Fruit fly (Drosophila melanogaster) whole organism, embryonic: ENCODE measurements around the gene CG33181.
A peak's percentile ranks its signal among the peaks of the same experiment; 100 is the strongest.

Source experiments
- Ada2b ChIP-seq: fragments of 200-800 bp; sonication (Bioruptor generic); IDR thresholded peaks from 2 replicates; pipeline ENCODE4 v1.3.6; 2022; ENCODE audit warnings: missing biosample characterization, missing genetic modification characterization
- Aef1 ChIP-seq: fragments of 200-800 bp; sonication (Bioruptor generic); IDR thresholded peaks from 3 replicates; pipeline ENCODE4 v1.3.6; 2022; ENCODE audit warnings: missing biosample characterization, missing genetic modification characterization
- Antp ChIP-seq: fragments of 200-800 bp; sonication (Bioruptor generic); optimal IDR thresholded peaks from 3 replicates; lab custom pipeline; 2016; ENCODE audit warnings: missing biosample characterization, missing genetic modification characterization
- Atf-2 ChIP-seq: fragments of 200-800 bp; sonication (Bioruptor generic); optimal IDR thresholded peaks from 2 replicates; lab custom pipeline; 2016; ENCODE audit warnings: missing biosample characterization, missing genetic modification characterization
- Bteb2 ChIP-seq: fragments of 200-800 bp; sonication (Bioruptor generic); optimal IDR thresholded peaks from 2 replicates; lab custom pipeline; 2016; ENCODE audit warnings: missing biosample characterization, missing genetic modification characterization
- CG10267 ChIP-seq: fragments of 200-800 bp; sonication (Bioruptor generic); optimal IDR thresholded peaks from 2 replicates; lab custom pipeline; 2018; ENCODE audit warnings: missing biosample characterization, mild to moderate bottlenecking, missing genetic modification characterization, moderate library complexity
- CG11560 ChIP-seq: fragments of 200-800 bp; sonication (Bioruptor generic); IDR thresholded peaks from 3 replicates; pipeline ENCODE4 v1.3.6; 2022; ENCODE audit warnings: missing biosample characterization, missing genetic modification characterization
- CG11695 ChIP-seq: fragments of 200-800 bp; sonication (Bioruptor generic); IDR thresholded peaks from 3 replicates; pipeline ENCODE4 v1.3.6; 2022; ENCODE audit warnings: missing biosample characterization, missing genetic modification characterization
- CG12155 ChIP-seq: fragments of 200-800 bp; sonication (Bioruptor generic); optimal IDR thresholded peaks from 3 replicates; lab custom pipeline; 2016; ENCODE audit warnings: missing biosample characterization, missing genetic modification characterization
- CG1792 ChIP-seq: fragments of 200-800 bp; sonication (Bioruptor generic); optimal IDR thresholded peaks from 2 replicates; lab custom pipeline; 2016; ENCODE audit warnings: missing biosample characterization, missing genetic modification characterization
- CG2712 ChIP-seq: fragments of 200-800 bp; optimal IDR thresholded peaks from 3 replicates; lab custom pipeline; 2019; ENCODE audit warnings: missing biosample characterization, mild to moderate bottlenecking, missing genetic modification characterization, moderate library complexity
- CG31365 ChIP-seq: fragments of 200-800 bp; sonication (Bioruptor generic); optimal IDR thresholded peaks from 2 replicates; lab custom pipeline; 2018; ENCODE audit warnings: missing biosample characterization, mild to moderate bottlenecking, missing genetic modification characterization
- CG33557 ChIP-seq: fragments of 200-800 bp; sonication (Bioruptor generic); optimal IDR thresholded peaks from 2 replicates; lab custom pipeline; 2019; ENCODE audit warnings: missing biosample characterization, mild to moderate bottlenecking, missing genetic modification characterization, moderate library complexity
- CG42726 ChIP-seq: fragments of 200-800 bp; sonication (Bioruptor generic); IDR thresholded peaks from 2 replicates; pipeline ENCODE4 v1.3.6; 2022; ENCODE audit warnings: missing biosample characterization, missing genetic modification characterization; ENCODE audit not compliant: partially characterized antibody
- CG4360 ChIP-seq: fragments of 200-800 bp; sonication (Bioruptor generic); IDR thresholded peaks from 2 replicates; pipeline ENCODE4 v1.3.6; 2022; ENCODE audit warnings: missing biosample characterization, missing genetic modification characterization
- CG43689 ChIP-seq: fragments of 200-800 bp; sonication (Bioruptor generic); IDR thresholded peaks from 2 replicates; pipeline ENCODE4 v1.3.6; 2022; ENCODE audit warnings: missing biosample characterization, missing genetic modification characterization
- CG6175 ChIP-seq: fragments of 200-800 bp; sonication (Bioruptor generic); IDR thresholded peaks from 3 replicates; pipeline ENCODE4 v1.3.6; 2022; ENCODE audit warnings: missing biosample characterization, missing genetic modification characterization
- CG7786 ChIP-seq: fragments of 200-800 bp; sonication (Bioruptor generic); optimal IDR thresholded peaks from 2 replicates; lab custom pipeline; 2016; ENCODE audit warnings: missing biosample characterization, missing genetic modification characterization
- CG8478 ChIP-seq: fragments of >200 bp; optimal IDR thresholded peaks from 2 replicates; lab custom pipeline; 2018
- CG9817 ChIP-seq: fragments of 200-800 bp; sonication (Bioruptor generic); optimal IDR thresholded peaks from 2 replicates; lab custom pipeline; 2018; ENCODE audit warnings: missing biosample characterization, mild to moderate bottlenecking, missing genetic modification characterization, moderate library complexity
- D ChIP-seq, 2 experiments: fragments of 200-800 bp in 1 of 2; fragments of >200 bp in 1 of 2; sonication (Bioruptor generic) in 1 of 2; optimal IDR thresholded peaks; 2 replicates in 1 of 2; 3 replicates in 1 of 2; lab custom pipeline; 2017; ENCODE audit warnings: mild to moderate bottlenecking in 1 of 2, missing biosample characterization in 1 of 2, missing genetic modification characterization in 1 of 2, missing genetic modification reagents in 1 of 2
- Dip2 ChIP-seq: fragments of 200-800 bp; sonication (Bioruptor generic); IDR thresholded peaks from 2 replicates; pipeline ENCODE4 v1.3.6; 2022; ENCODE audit warnings: missing biosample characterization, missing genetic modification characterization
- Doc3 ChIP-seq: fragments of 200-800 bp; sonication (Bioruptor generic); IDR thresholded peaks from 3 replicates; pipeline ENCODE4 v1.3.6; 2022; ENCODE audit warnings: missing biosample characterization, missing genetic modification characterization; ENCODE audit not compliant: partially characterized antibody
- Fer1 ChIP-seq: fragments of 200-800 bp; sonication (Bioruptor generic); optimal IDR thresholded peaks from 2 replicates; lab custom pipeline; 2017; ENCODE audit warnings: missing biosample characterization, mild to moderate bottlenecking, missing genetic modification characterization
- Hey ChIP-seq: fragments of 200-800 bp; sonication (Bioruptor generic); optimal IDR thresholded peaks from 3 replicates; lab custom pipeline; 2018; ENCODE audit warnings: missing biosample characterization, mild to moderate bottlenecking, missing genetic modification characterization
- HmgZ ChIP-seq: fragments of 200-800 bp; sonication (Bioruptor generic); optimal IDR thresholded peaks from 2 replicates; lab custom pipeline; 2018; ENCODE audit warnings: missing biosample characterization, mild to moderate bottlenecking, missing genetic modification characterization
- Hmr ChIP-seq: fragments of 200-800 bp; sonication (Bioruptor generic); optimal IDR thresholded peaks from 3 replicates; lab custom pipeline; 2017; ENCODE audit warnings: mild to moderate bottlenecking, missing biosample characterization, missing genetic modification reagents, missing genetic modification characterization
- Jarid2 ChIP-seq: fragments of 200-800 bp; sonication (Bioruptor generic); optimal IDR thresholded peaks from 3 replicates; lab custom pipeline; 2017; ENCODE audit warnings: mild to moderate bottlenecking, missing biosample characterization, missing genetic modification reagents, missing genetic modification characterization
- Lhr ChIP-seq: fragments of 200-800 bp; sonication (Bioruptor generic); optimal IDR thresholded peaks from 3 replicates; lab custom pipeline; 2017; ENCODE audit warnings: mild to moderate bottlenecking, missing biosample characterization, missing genetic modification reagents, missing genetic modification characterization
- Opbp ChIP-seq: fragments of 200-800 bp; sonication (Bioruptor generic); IDR thresholded peaks from 3 replicates; pipeline ENCODE4 v1.3.6; 2022; ENCODE audit warnings: missing biosample characterization, missing genetic modification characterization; ENCODE audit not compliant: partially characterized antibody
- Spps ChIP-seq: fragments of 200-800 bp; sonication (Bioruptor generic); optimal IDR thresholded peaks from 2 replicates; lab custom pipeline; 2018; ENCODE audit warnings: missing biosample characterization, mild to moderate bottlenecking, missing genetic modification characterization
- bigmax ChIP-seq: fragments of 200-800 bp; sonication (Bioruptor generic); optimal IDR thresholded peaks from 2 replicates; lab custom pipeline; 2018; ENCODE audit warnings: missing biosample characterization, mild to moderate bottlenecking, missing genetic modification characterization
- br ChIP-seq: fragments of >200 bp; optimal IDR thresholded peaks from 2 replicates; lab custom pipeline; 2017
- btn ChIP-seq: fragments of 200-800 bp; sonication (Bioruptor generic); optimal IDR thresholded peaks from 2 replicates; lab custom pipeline; 2016; ENCODE audit warnings: missing biosample characterization, missing genetic modification characterization
- chm ChIP-seq: fragments of 200-800 bp; sonication (Bioruptor generic); IDR thresholded peaks from 2 replicates; pipeline ENCODE4 v1.3.6; 2022; ENCODE audit warnings: missing biosample characterization, missing genetic modification characterization
- croc ChIP-seq: fragments of 200-800 bp; sonication (Bioruptor generic); conservative IDR thresholded peaks from 3 replicates; pipeline ENCODE4 v1.3.6; 2022; ENCODE audit warnings: missing biosample characterization, missing genetic modification characterization
- crol ChIP-seq: fragments of 200-800 bp; sonication (Bioruptor generic); IDR thresholded peaks from 2 replicates; pipeline ENCODE4 v1.3.6; 2022; ENCODE audit warnings: missing biosample characterization, missing genetic modification characterization
- crp ChIP-seq, 2 experiments: fragments of 200-800 bp; sonication (Bioruptor generic); optimal IDR thresholded peaks; 2 replicates in 1 of 2; 3 replicates in 1 of 2; lab custom pipeline; 2017; ENCODE audit warnings: missing biosample characterization in 2 of 2, missing genetic modification characterization in 2 of 2, mild to moderate bottlenecking in 1 of 2, moderate library complexity in 1 of 2
- dmrt99B ChIP-seq: fragments of 200-800 bp; sonication (Bioruptor generic); optimal IDR thresholded peaks from 2 replicates; lab custom pipeline; 2018; ENCODE audit warnings: missing biosample characterization, mild to moderate bottlenecking, missing genetic modification characterization, moderate library complexity
- ems ChIP-seq: fragments of 200-800 bp; sonication (Bioruptor generic); optimal IDR thresholded peaks from 3 replicates; lab custom pipeline; 2016; ENCODE audit warnings: missing biosample characterization, missing genetic modification characterization
- gsb ChIP-seq: fragments of 200-800 bp; sonication (Bioruptor generic); IDR thresholded peaks from 2 replicates; pipeline ENCODE4 v1.3.6; 2022; ENCODE audit warnings: missing biosample characterization, missing genetic modification characterization
- hbn ChIP-seq: fragments of 200-800 bp; sonication (Bioruptor generic); IDR thresholded peaks from 2 replicates; pipeline ENCODE4 v1.3.6; 2022; ENCODE audit warnings: missing biosample characterization, missing genetic modification characterization; ENCODE audit not compliant: partially characterized antibody
- org-1 ChIP-seq: fragments of 200-800 bp; sonication (Bioruptor generic); optimal IDR thresholded peaks from 2 replicates; lab custom pipeline; 2017; ENCODE audit warnings: missing biosample characterization, missing genetic modification characterization
- pnt ChIP-seq: fragments of 200-800 bp; sonication (Bioruptor generic); optimal IDR thresholded peaks from 3 replicates; lab custom pipeline; 2016; ENCODE audit warnings: missing biosample characterization, missing genetic modification characterization
- ro ChIP-seq: fragments of 200-800 bp; sonication (Bioruptor generic); IDR thresholded peaks from 2 replicates; pipeline ENCODE4 v1.3.6; 2022; ENCODE audit warnings: missing biosample characterization, missing genetic modification characterization
- run ChIP-seq: fragments of 200-800 bp; sonication (Bioruptor generic); optimal IDR thresholded peaks from 3 replicates; lab custom pipeline; 2018; ENCODE audit warnings: missing biosample characterization, mild to moderate bottlenecking, missing genetic modification characterization
- sens-2 ChIP-seq: fragments of 200-800 bp; sonication (Bioruptor generic); IDR thresholded peaks from 2 replicates; pipeline ENCODE4 v1.3.6; 2022; ENCODE audit warnings: missing biosample characterization, missing genetic modification characterization
- tin ChIP-seq: fragments of 200-800 bp; sonication (Bioruptor generic); optimal IDR thresholded peaks from 3 replicates; lab custom pipeline; 2016; ENCODE audit warnings: missing biosample characterization, missing genetic modification characterization
- toy ChIP-seq: fragments of 200-800 bp; sonication (Bioruptor generic); IDR thresholded peaks from 2 replicates; pipeline ENCODE4 v1.3.6; 2022; ENCODE audit warnings: missing biosample characterization, missing genetic modification characterization
- vnd ChIP-seq: fragments of 200-800 bp; sonication (Bioruptor generic); IDR thresholded peaks from 3 replicates; pipeline ENCODE4 v1.3.6; 2022; ENCODE audit warnings: missing biosample characterization, missing genetic modification characterization; ENCODE audit not compliant: partially characterized antibody
- wek ChIP-seq: fragments of 200-800 bp; sonication (Bioruptor generic); optimal IDR thresholded peaks from 3 replicates; lab custom pipeline; 2018; ENCODE audit warnings: missing biosample characterization, mild to moderate bottlenecking, missing genetic modification characterization, moderate library complexity
- z ChIP-seq: fragments of 200-800 bp; sonication (Bioruptor generic); IDR thresholded peaks from 3 replicates; pipeline ENCODE4 v1.3.6; 2022; ENCODE audit warnings: missing biosample characterization, missing genetic modification characterization

Gene CG33181

dm6 chrX:8452163-8452562, 37.0 kb upstream of the CG33181 start (continued):
- no peak for TF ChIP-seq CG43689 (GFP tag; lab: Robert Waterston, UW)
- TF ChIP-seq btn (GFP tag; lab: Kevin White, UChicago), result no peak
- TF ChIP-seq CG8478 (lab: Kevin White, UChicago), result no peak
- TF ChIP-seq pnt (GFP tag; lab: Kevin White, UChicago), result no peak
- TF ChIP-seq chm (GFP tag; lab: Robert Waterston, UW), result no peak
- no peak for TF ChIP-seq dmrt99B (tag; lab: Kevin White, UChicago)
- no peak for TF ChIP-seq Spps (tag; lab: Kevin White, UChicago)
- no peak for TF ChIP-seq HmgZ
- no peak for TF ChIP-seq br (lab: Kevin White, UChicago)
- no peak for TF ChIP-seq CG7786 (GFP tag; lab: Kevin White, UChicago)
- no peak for TF ChIP-seq tin
- no peak for TF ChIP-seq z
- TF ChIP-seq CG4360, result no peak
- TF ChIP-seq Dip2 (GFP tag; lab: Robert Waterston, UW), result no peak
- no peak for TF ChIP-seq Antp
- TF ChIP-seq CG31365 (tag; lab: Kevin White, UChicago), result no peak
- no peak for TF ChIP-seq Lhr
- no peak for TF ChIP-seq CG12155
- TF ChIP-seq CG6175, result no peak
- no peak for TF ChIP-seq D (optimal IDR thresholded peaks at IDR 0.05; lab: Kevin White, UChicago)
- TF ChIP-seq D (GFP tag; optimal IDR thresholded peaks at IDR 0.05; lab: Kevin White, UChicago), result no peak
- no peak for TF ChIP-seq org-1
- TF ChIP-seq hbn (GFP tag; lab: Robert Waterston, UW), result peak; percentile 92
- no peak for TF ChIP-seq Fer1 (GFP tag; lab: Kevin White, UChicago)
- TF ChIP-seq Hey (tag; lab: Kevin White, UChicago), result no peak
- no peak for TF ChIP-seq toy (GFP tag; lab: Robert Waterston, UW)
- no peak for TF ChIP-seq Bteb2 (GFP tag; lab: Kevin White, UChicago)
- TF ChIP-seq bigmax (GFP tag; lab: Kevin White, UChicago), result no peak
- TF ChIP-seq CG10267 (tag; lab: Kevin White, UChicago), result no peak
- TF ChIP-seq CG2712 (tag; lab: Kevin White, UChicago), result no peak
- TF ChIP-seq croc (GFP tag; lab: Robert Waterston, UW), result no peak
- TF ChIP-seq Jarid2, result no peak
- TF ChIP-seq Ada2b (GFP tag; lab: Robert Waterston, UW), result no peak
- TF ChIP-seq CG11695 (GFP tag; lab: Robert Waterston, UW), result no peak
- no peak for TF ChIP-seq CG9817 (tag; lab: Kevin White, UChicago)
- no peak for TF ChIP-seq Aef1 (GFP tag; lab: Robert Waterston, UW)
- TF ChIP-seq crol (GFP tag; lab: Robert Waterston, UW), result no peak
- TF ChIP-seq Doc3 (GFP tag; lab: Robert Waterston, UW), result peak; percentile 88
- no peak for TF ChIP-seq CG33557 (GFP tag; lab: Kevin White, UChicago)
- TF ChIP-seq sens-2 (GFP tag; lab: Robert Waterston, UW), result no peak
- no peak for TF ChIP-seq CG11560 (tag; lab: Robert Waterston, UW)
- peak; percentile 99; the same call in 2 of the 3 replicates for TF ChIP-seq Opbp (GFP tag; lab: Robert Waterston, UW)
- TF ChIP-seq run, result no peak
- TF ChIP-seq ro (GFP tag; lab: Robert Waterston, UW), result no peak
- TF ChIP-seq vnd, result peak; percentile 99
- peak; percentile 71; the same call in 1 of the 2 replicates for TF ChIP-seq CG42726 (GFP tag; lab: Robert Waterston, UW)
- no peak for TF ChIP-seq CG1792
- no peak for TF ChIP-seq crp (GFP tag; optimal IDR thresholded peaks at IDR 0.05; lab: Kevin White, UChicago)
- TF ChIP-seq ems (GFP tag; lab: Kevin White, UChicago), result no peak
- no peak for TF ChIP-seq Atf-2 (GFP tag; lab: Kevin White, UChicago)
- no peak for TF ChIP-seq gsb (GFP tag; lab: Robert Waterston, UW)
- TF ChIP-seq wek (GFP tag; lab: Kevin White, UChicago), result no peak
- no peak for TF ChIP-seq Hmr (GFP tag; lab: Kevin White, UChicago)
